Fruit fly (Drosophila melanogaster) whole organism, embryonic: ENCODE data around the gene LysS.

Source experiments
- CG10209 ChIP-seq: fragments of 200-800 bp; sonication (Bioruptor generic); optimal IDR thresholded peaks from 3 replicates; lab custom pipeline; 2017; ENCODE audit warnings: missing biosample characterization, mild to moderate bottlenecking, missing genetic modification characterization, missing genetic modification reagents
- CG1024 ChIP-seq: fragments of 200-800 bp; sonication (Bioruptor generic); IDR thresholded peaks from 2 replicates; pipeline ENCODE4 v1.3.6; 2022; ENCODE audit warnings: missing biosample characterization, missing genetic modification characterization
- CG10321 ChIP-seq: fragments of 200-800 bp; sonication (Bioruptor generic); IDR thresholded peaks from 2 replicates; pipeline ENCODE4 v1.3.6; 2022; ENCODE audit warnings: missing biosample characterization, missing genetic modification characterization
- CG10462 ChIP-seq: fragments of 200-800 bp; sonication (Bioruptor generic); optimal IDR thresholded peaks from 2 replicates; lab custom pipeline; 2016; ENCODE audit warnings: missing biosample characterization, missing genetic modification characterization
- CG11247 ChIP-seq: fragments of 200-800 bp; sonication (Bioruptor generic); IDR thresholded peaks from 2 replicates; pipeline ENCODE4 v1.3.6; 2022; ENCODE audit warnings: missing biosample characterization, missing genetic modification characterization
- CG11723 ChIP-seq: fragments of 200-800 bp; sonication (Bioruptor generic); optimal IDR thresholded peaks from 2 replicates; lab custom pipeline; 2017; ENCODE audit warnings: missing biosample characterization, mild to moderate bottlenecking, missing genetic modification characterization
- CG14965 ChIP-seq: fragments of 200-800 bp; sonication (Bioruptor generic); optimal IDR thresholded peaks from 2 replicates; lab custom pipeline; 2016; ENCODE audit warnings: missing biosample characterization, missing genetic modification characterization, borderline replicate concordance
- CG18262 ChIP-seq: fragments of 200-800 bp; optimal IDR thresholded peaks from 3 replicates; lab custom pipeline; 2019; ENCODE audit warnings: missing biosample characterization, mild to moderate bottlenecking, missing genetic modification characterization, moderate library complexity
- CG1832 ChIP-seq: fragments of 200-800 bp; sonication (Bioruptor generic); optimal IDR thresholded peaks from 2 replicates; lab custom pipeline; 2017; ENCODE audit warnings: missing biosample characterization, mild to moderate bottlenecking, missing genetic modification characterization, inconsistent platforms
- CG2712 ChIP-seq: fragments of 200-800 bp; optimal IDR thresholded peaks from 3 replicates; lab custom pipeline; 2019; ENCODE audit warnings: missing biosample characterization, mild to moderate bottlenecking, missing genetic modification characterization, moderate library complexity
- CG30431 ChIP-seq: fragments of 200-800 bp; sonication (Bioruptor generic); optimal IDR thresholded peaks from 2 replicates; lab custom pipeline; 2017; ENCODE audit warnings: missing biosample characterization, missing genetic modification characterization
- CG3065 ChIP-seq: fragments of 200-800 bp; sonication (Bioruptor generic); optimal IDR thresholded peaks from 2 replicates; lab custom pipeline; 2016; ENCODE audit warnings: missing biosample characterization, missing genetic modification characterization
- CG43689 ChIP-seq: fragments of 200-800 bp; sonication (Bioruptor generic); IDR thresholded peaks from 2 replicates; pipeline ENCODE4 v1.3.6; 2022; ENCODE audit warnings: missing biosample characterization, missing genetic modification characterization
- CG4424 ChIP-seq: fragments of 200-800 bp; sonication (Bioruptor generic); optimal IDR thresholded peaks from 3 replicates; lab custom pipeline; 2016; ENCODE audit warnings: missing biosample characterization, missing genetic modification characterization
- CG4820 ChIP-seq: fragments of 200-800 bp; sonication (Bioruptor generic); optimal IDR thresholded peaks from 3 replicates; lab custom pipeline; 2016; ENCODE audit warnings: missing biosample characterization, missing genetic modification characterization
- CG5180 ChIP-seq: fragments of 200-800 bp; sonication (Bioruptor generic); optimal IDR thresholded peaks from 3 replicates; lab custom pipeline; 2017; ENCODE audit warnings: missing biosample characterization, missing genetic modification characterization, mild to moderate bottlenecking, moderate library complexity, missing genetic modification reagents
- CG6765 ChIP-seq: fragments of 200-800 bp; sonication (Bioruptor generic); optimal IDR thresholded peaks from 3 replicates; lab custom pipeline; 2017; ENCODE audit warnings: missing biosample characterization, mild to moderate bottlenecking, missing genetic modification characterization
- CG9609 ChIP-seq: fragments of 200-800 bp; sonication (Bioruptor generic); optimal IDR thresholded peaks from 3 replicates; lab custom pipeline; 2016; ENCODE audit warnings: missing biosample characterization, missing genetic modification characterization
- CG9797 ChIP-seq: fragments of 200-800 bp; sonication (Bioruptor generic); optimal IDR thresholded peaks from 3 replicates; lab custom pipeline; 2018; ENCODE audit warnings: missing biosample characterization, mild to moderate bottlenecking, missing genetic modification characterization
- CHES-1-like ChIP-seq: fragments of 200-800 bp; sonication (Bioruptor generic); optimal IDR thresholded peaks from 2 replicates; lab custom pipeline; 2016; ENCODE audit warnings: missing biosample characterization, missing genetic modification characterization
- D19A ChIP-seq: fragments of 200-800 bp; optimal IDR thresholded peaks from 3 replicates; lab custom pipeline; 2019; ENCODE audit warnings: missing biosample characterization, mild to moderate bottlenecking, missing genetic modification characterization, moderate library complexity
- Deaf1 ChIP-seq: fragments of 200-800 bp; optimal IDR thresholded peaks from 3 replicates; lab custom pipeline; 2019; ENCODE audit warnings: missing biosample characterization, mild to moderate bottlenecking, missing genetic modification characterization, moderate library complexity
- H2.0 ChIP-seq: fragments of 200-800 bp; sonication (Bioruptor generic); IDR thresholded peaks from 2 replicates; pipeline ENCODE4 v1.3.6; 2022; ENCODE audit warnings: missing biosample characterization, missing genetic modification characterization
- MTF-1 ChIP-seq: fragments of 200-800 bp; sonication (Bioruptor generic); optimal IDR thresholded peaks from 2 replicates; lab custom pipeline; 2018; ENCODE audit warnings: missing biosample characterization, mild to moderate bottlenecking, missing genetic modification characterization, borderline replicate concordance
- Mes4 ChIP-seq: fragments of 200-800 bp; sonication (Bioruptor generic); optimal IDR thresholded peaks from 2 replicates; lab custom pipeline; 2016; ENCODE audit warnings: missing biosample characterization, missing genetic modification characterization
- NC2β ChIP-seq: fragments of 200-800 bp; sonication (Bioruptor generic); optimal IDR thresholded peaks from 2 replicates; lab custom pipeline; 2016; ENCODE audit warnings: missing biosample characterization, missing genetic modification characterization
- NK7.1 ChIP-seq: fragments of 200-800 bp; sonication (Bioruptor generic); optimal IDR thresholded peaks from 3 replicates; lab custom pipeline; 2016; ENCODE audit warnings: missing biosample characterization, missing genetic modification characterization
- Oaz ChIP-seq: fragments of 200-800 bp; sonication (Bioruptor generic); IDR thresholded peaks from 2 replicates; pipeline ENCODE4 v1.3.6; 2022; ENCODE audit warnings: missing biosample characterization, missing genetic modification characterization
- Optix ChIP-seq: fragments of 200-800 bp; sonication (Bioruptor generic); IDR thresholded peaks from 3 replicates; pipeline ENCODE4 v1.3.6; 2022; ENCODE audit warnings: missing biosample characterization, missing genetic modification characterization
- Poxn ChIP-seq: fragments of 200-800 bp; sonication (Bioruptor generic); IDR thresholded peaks from 2 replicates; pipeline ENCODE4 v1.3.6; 2022; ENCODE audit warnings: missing biosample characterization, missing genetic modification characterization
- Scr ChIP-seq: fragments of 200-800 bp; sonication (Bioruptor generic); IDR thresholded peaks from 2 replicates; pipeline ENCODE4 v1.3.6; 2022; ENCODE audit warnings: missing biosample characterization, missing genetic modification characterization; ENCODE audit not compliant: partially characterized antibody
- ato ChIP-seq: fragments of 200-800 bp; sonication (Bioruptor generic); IDR thresholded peaks from 2 replicates; pipeline ENCODE4 v1.3.6; 2022; ENCODE audit warnings: missing biosample characterization, missing genetic modification characterization; ENCODE audit not compliant: partially characterized antibody
- bab2 ChIP-seq: fragments of 200-800 bp; sonication (Bioruptor generic); optimal IDR thresholded peaks from 2 replicates; lab custom pipeline; 2016; ENCODE audit warnings: missing biosample characterization, missing genetic modification characterization
- da ChIP-seq: fragments of 200-800 bp; sonication (Bioruptor generic); optimal IDR thresholded peaks from 2 replicates; lab custom pipeline; 2016; ENCODE audit warnings: missing biosample characterization, missing genetic modification characterization
- disco-r ChIP-seq: fragments of 200-800 bp; sonication (Bioruptor generic); optimal IDR thresholded peaks from 2 replicates; lab custom pipeline; 2016; ENCODE audit warnings: missing biosample characterization, missing genetic modification characterization
- dmrt99B ChIP-seq: fragments of 200-800 bp; sonication (Bioruptor generic); optimal IDR thresholded peaks from 2 replicates; lab custom pipeline; 2018; ENCODE audit warnings: missing biosample characterization, mild to moderate bottlenecking, missing genetic modification characterization, moderate library complexity
- en ChIP-seq: fragments of 200-800 bp; sonication (Bioruptor generic); optimal IDR thresholded peaks from 2 replicates; lab custom pipeline; 2016; ENCODE audit warnings: missing biosample characterization, missing genetic modification characterization
- fru ChIP-seq: fragments of >200 bp; optimal IDR thresholded peaks from 2 replicates; lab custom pipeline; 2017
- fu2 ChIP-seq: fragments of 200-800 bp; sonication (Bioruptor generic); optimal IDR thresholded peaks from 2 replicates; lab custom pipeline; 2016; ENCODE audit warnings: missing biosample characterization, missing genetic modification characterization
- gro ChIP-seq: fragments of 200-800 bp; sonication (Bioruptor generic); optimal IDR thresholded peaks from 2 replicates; lab custom pipeline; 2016; ENCODE audit warnings: missing biosample characterization, missing genetic modification characterization
- jumu ChIP-seq: fragments of 200-800 bp; sonication (Bioruptor generic); optimal IDR thresholded peaks from 3 replicates; lab custom pipeline; 2016; ENCODE audit warnings: missing biosample characterization, missing genetic modification characterization
- ken ChIP-seq: fragments of 200-800 bp; sonication (Bioruptor generic); IDR thresholded peaks from 3 replicates; pipeline ENCODE4 v1.3.6; 2022; ENCODE audit warnings: missing biosample characterization, missing genetic modification characterization
- klu ChIP-seq: fragments of 200-800 bp; sonication (Bioruptor generic); IDR thresholded peaks from 2 replicates; pipeline ENCODE4 v1.3.6; 2022; ENCODE audit warnings: missing biosample characterization, missing genetic modification characterization
- lov ChIP-seq, 2 experiments: fragments of 200-800 bp in 1 of 2; fragments of >200 bp in 1 of 2; sonication (Bioruptor generic) in 1 of 2; IDR thresholded peaks in 1 of 2; optimal IDR thresholded peaks in 1 of 2; 2 replicates in 1 of 2; 3 replicates in 1 of 2; pipeline versions ENCODE4 v1.3.6 to Lab custom; 2017 to 2022; ENCODE audit warnings: missing biosample characterization in 1 of 2, missing genetic modification characterization in 1 of 2
- pros ChIP-seq: fragments of 200-800 bp; sonication (Bioruptor generic); optimal IDR thresholded peaks from 3 replicates; lab custom pipeline; 2019; ENCODE audit warnings: missing biosample characterization, mild to moderate bottlenecking, missing genetic modification characterization, moderate library complexity
- pum ChIP-seq: fragments of 200-800 bp; sonication (Bioruptor generic); optimal IDR thresholded peaks from 2 replicates; lab custom pipeline; 2016; ENCODE audit warnings: missing biosample characterization, missing genetic modification characterization
- row ChIP-seq: fragments of 200-800 bp; sonication (Bioruptor generic); IDR thresholded peaks from 3 replicates; pipeline ENCODE4 v1.3.6; 2022; ENCODE audit warnings: missing biosample characterization, missing genetic modification characterization
- schlank ChIP-seq: fragments of 200-800 bp; sonication (Bioruptor generic); optimal IDR thresholded peaks from 2 replicates; lab custom pipeline; 2018; ENCODE audit warnings: missing biosample characterization, mild to moderate bottlenecking, missing genetic modification characterization
- sima ChIP-seq: fragments of 200-800 bp; sonication (Bioruptor generic); optimal IDR thresholded peaks from 2 replicates; lab custom pipeline; 2016; ENCODE audit warnings: missing biosample characterization, missing genetic modification characterization

LysS gene

dm6 chr3L:1204674-1205547, 22.6 kb upstream of the LysS start, which contains the start of gene CG9119 (continued):
- TF ChIP-seq fru (lab: Kevin White, UChicago) (no peak), dmrt99B (tag; lab: Kevin White, UChicago) (peak; percentile 75), bab2 (GFP tag; lab: Kevin White, UChicago) (peak; percentile 37), pros (GFP tag; lab: Kevin White, UChicago) (no peak), CG4424 (peak; percentile 38), da (peak; percentile 23), row (peak; percentile 89), CG2712 (tag; lab: Kevin White, UChicago) (peak; percentile 66), klu (GFP tag; lab: Robert Waterston, UW) (peak; percentile 41; the same call in 1 of the 2 replicates), CG10462 (no peak), Mes4 (GFP tag; lab: Kevin White, UChicago) (peak; percentile 45), CG9797 (GFP tag; lab: Kevin White, UChicago) (no peak), CG10321 (no peak), schlank (peak; percentile 60), CG3065 (no peak), ato (GFP tag; lab: Robert Waterston, UW) (no peak), MTF-1 (GFP tag; lab: Kevin White, UChicago) (no peak), NC2β (GFP tag; lab: Kevin White, UChicago) (peak; percentile 27), CG14965 (no peak), CG11247 (0 out of 2 replicates have a peak, but pooled peaks have one; percentile 10), Deaf1 (tag; lab: Kevin White, UChicago) (peak; percentile 90), disco-r (GFP tag; lab: Kevin White, UChicago) (peak; percentile 10), CG5180 (GFP tag; lab: Kevin White, UChicago) (peak; percentile 41), en (no peak), Poxn (GFP tag; lab: Robert Waterston, UW) (no peak), fu2 (GFP tag; lab: Kevin White, UChicago) (peak; percentile 64), pum (GFP tag; lab: Kevin White, UChicago) (peak; percentile 51), CG18262 (tag; lab: Kevin White, UChicago) (peak; percentile 74), CG6765 (GFP tag; lab: Kevin White, UChicago) (peak; percentile 1), Scr (GFP tag; lab: Robert Waterston, UW) (no peak), jumu (GFP tag; lab: Kevin White, UChicago) (peak; percentile 50), ken (GFP tag; lab: Robert Waterston, UW) (no peak), CG30431 (GFP tag; lab: Kevin White, UChicago) (peak; percentile 49), Oaz (GFP tag; lab: Robert Waterston, UW) (no peak), gro (GFP tag; lab: Kevin White, UChicago) (no peak), CG43689 (GFP tag; lab: Robert Waterston, UW) (no peak), CHES-1-like (GFP tag; lab: Kevin White, UChicago) (peak; percentile 71), lov (optimal IDR thresholded peaks at IDR 0.05; lab: Kevin White, UChicago) (no peak), lov (GFP tag; IDR thresholded peaks at IDR 0.05; lab: Robert Waterston, UW) (no peak), CG1832 (GFP tag; lab: Kevin White, UChicago) (no peak), sima (GFP tag; lab: Kevin White, UChicago) (no peak), NK7.1 (GFP tag; lab: Kevin White, UChicago) (no peak), CG4820 (peak; percentile 33), Optix (GFP tag; lab: Robert Waterston, UW) (peak; percentile 52; the same call in 1 of the 3 replicates), D19A (tag; lab: Kevin White, UChicago) (peak; percentile 56), CG11723 (peak; percentile 37), CG10209 (GFP tag; lab: Kevin White, UChicago) (peak; percentile 74), H2.0 (GFP tag; lab: Robert Waterston, UW) (no peak), CG9609 (GFP tag; lab: Kevin White, UChicago) (peak; percentile 61), CG1024 (GFP tag; lab: Robert Waterston, UW) (no peak)
